Fruit fly (Drosophila melanogaster): ENCODE measurements around the gene CG34112.

The CG34112 gene

dm6 chr3R:4400497-4400833 lies 6.4 kb upstream of the CG34112 start, which contains the start of gene CG14647:
TSS of gene CG14647 (plus strand) at chr3R:4400510.
- TF ChIP-seq Rel (GFP tag; optimal IDR thresholded peaks at IDR 0.05) (no peak), Rel (tag; optimal IDR thresholded peaks at IDR 0.05) (peak; percentile 96), CrebA (GFP tag; optimal IDR thresholded peaks at IDR 0.05; ENCODE audit: borderline replicate concordance) (no peak), Mio (GFP tag; optimal IDR thresholded peaks at IDR 0.05) (no peak)

- TF ChIP-seq Hr78 (GFP tag; optimal IDR thresholded peaks at IDR 0.05) (peak; percentile 67), Hr83 (GFP tag; optimal IDR thresholded peaks at IDR 0.05; ENCODE audit: poor library complexity, severe bottlenecking) (no peak), HLH106 (tag; optimal IDR thresholded peaks at IDR 0.05) (peak; percentile 28), tai (GFP tag; optimal IDR thresholded peaks at IDR 0.05) (no peak), Dfd (GFP tag; optimal IDR thresholded peaks at IDR 0.05) (no peak), dsf (GFP tag; optimal IDR thresholded peaks at IDR 0.05; ENCODE audit: borderline replicate concordance) (no peak), Mio (GFP tag; optimal IDR thresholded peaks at IDR 0.05) (no peak), sage (GFP tag; optimal IDR thresholded peaks at IDR 0.05) (no peak), ey (GFP tag; optimal IDR thresholded peaks at IDR 0.05) (no peak), brk (GFP tag; optimal IDR thresholded peaks at IDR 0.05) (no peak), CrebA (GFP tag; optimal IDR thresholded peaks at IDR 0.05; ENCODE audit: borderline replicate concordance) (no peak), Sp1 (GFP tag; optimal IDR thresholded peaks at IDR 0.05) (no peak), Jra (GFP tag; optimal IDR thresholded peaks at IDR 0.05) (no peak), sv (GFP tag; optimal IDR thresholded peaks at IDR 0.05) (no peak), N (GFP tag; optimal IDR thresholded peaks at IDR 0.05) (peak; percentile 88), br (GFP tag; optimal IDR thresholded peaks at IDR 0.05) (no peak), pan (optimal IDR thresholded peaks at IDR 0.05) (no peak), dl (GFP tag; optimal IDR thresholded peaks at IDR 0.05; ENCODE audit: insufficient read depth in 1 of 2, partially characterized antibody in 2 of 2) (no peak), rgr (GFP tag; optimal IDR thresholded peaks at IDR 0.05) (no peak), h (GFP tag; optimal IDR thresholded peaks at IDR 0.05) (peak; percentile 11), CG9705 (GFP tag; optimal IDR thresholded peaks at IDR 0.05) (no peak), jim (GFP tag; optimal IDR thresholded peaks at IDR 0.05) (no peak), foxo (GFP tag; optimal IDR thresholded peaks at IDR 0.05) (no peak), fru (GFP tag; optimal IDR thresholded peaks at IDR 0.05) (no peak), GATAd (GFP tag; optimal IDR thresholded peaks at IDR 0.05) (no peak), OdsH (GFP tag; optimal IDR thresholded peaks at IDR 0.05) (no peak), Rel (GFP tag; optimal IDR thresholded peaks at IDR 0.05) (no peak), Rel (tag; optimal IDR thresholded peaks at IDR 0.05) (no peak), CG32264 (GFP tag; optimal IDR thresholded peaks at IDR 0.05) (no peak), psq (GFP tag; optimal IDR thresholded peaks at IDR 0.05) (peak; percentile 65), Abd-B (GFP tag; optimal IDR thresholded peaks at IDR 0.05) (peak; percentile 48), Vsx2 (GFP tag; optimal IDR thresholded peaks at IDR 0.05; ENCODE audit: partially characterized antibody) (no peak), usp (GFP tag; optimal IDR thresholded peaks at IDR 0.05) (no peak), dmrt93B (GFP tag; optimal IDR thresholded peaks at IDR 0.05) (peak; percentile 16), woc (GFP tag; optimal IDR thresholded peaks at IDR 0.05) (peak; percentile 62), Dif (GFP tag; optimal IDR thresholded peaks at IDR 0.05; ENCODE audit: partially characterized antibody) (no peak), Myc (optimal IDR thresholded peaks at IDR 0.05) (no peak), Hnf4 (GFP tag; optimal IDR thresholded peaks at IDR 0.05) (no peak)
These were observed 5.9 kb upstream of the CG34112 start for dm6 chr3R:4399810-4400496.

- TF ChIP-seq Mio (GFP tag; optimal IDR thresholded peaks at IDR 0.05) (no peak), foxo (GFP tag; optimal IDR thresholded peaks at IDR 0.05) (no peak), h (GFP tag; optimal IDR thresholded peaks at IDR 0.05) (peak; percentile 4), woc (GFP tag; optimal IDR thresholded peaks at IDR 0.05) (peak; percentile 6), sage (GFP tag; optimal IDR thresholded peaks at IDR 0.05) (no peak), Rel (GFP tag; optimal IDR thresholded peaks at IDR 0.05) (no peak), Rel (tag; optimal IDR thresholded peaks at IDR 0.05) (peak; percentile 92), Sp1 (GFP tag; optimal IDR thresholded peaks at IDR 0.05) (no peak), CrebA (GFP tag; optimal IDR thresholded peaks at IDR 0.05; ENCODE audit: borderline replicate concordance) (no peak)
These were observed 3.5 kb upstream of the CG34112 start, which contains the start of gene CG9855 for dm6 chr3R:4397403-4398079. TSS of gene CG9855 (minus strand) at chr3R:4397875.
